Worm (Caenorhabditis elegans) whole organism, L4/young adult: ENCODE data around the gene tag-124.

Source experiments
- W03F9.2 ChIP-seq: fragments of 150-350 bp; optimal IDR thresholded peaks from 2 replicates; lab custom pipeline; 2014; ENCODE audit warnings: missing biosample characterization, missing genetic modification characterization
- him-1 ChIP-seq: sonication (generic microtip); optimal IDR thresholded peaks from 2 replicates; lab custom pipeline; 2016; ENCODE audit warnings: missing genotype, missing genetic modification reagents, missing genetic modification characterization, missing compliant biosample characterization

- TF ChIP-seq W03F9.2 (tag; lab: Kevin White, UChicago): no peak
- no peak for TF ChIP-seq him-1 (tag; lab: Kevin White, UChicago)
Measured at ce11 chrII:9621121-9621520, 30.0 kb downstream of the tag-124 start.
